Worm (Caenorhabditis elegans) whole organism, young adult: Measurements from ENCODE around the gene clec-8.

Source experiments
- F10E7.11 ChIP-seq: sonication (generic microtip); optimal IDR thresholded peaks from 2 replicates; lab custom pipeline; 2017; ENCODE audit warnings: mild to moderate bottlenecking, missing genetic modification characterization, moderate library complexity, missing compliant biosample characterization
- F23B12.7 ChIP-seq: sonication (generic microtip); optimal IDR thresholded peaks from 2 replicates; lab custom pipeline; 2017; ENCODE audit warnings: missing genetic modification characterization, mild to moderate bottlenecking, missing compliant biosample characterization, antibody characterized with exemption, moderate library complexity; ENCODE audit not compliant: insufficient read depth
- athp-1 ChIP-seq: sonication (generic microtip); optimal IDR thresholded peaks from 2 replicates; lab custom pipeline; 2017; ENCODE audit warnings: mild to moderate bottlenecking, missing genetic modification characterization, missing compliant biosample characterization
- die-1 ChIP-seq: sonication (generic microtip); optimal IDR thresholded peaks from 2 replicates; lab custom pipeline; 2016; ENCODE audit warnings: missing genotype, mild to moderate bottlenecking, missing genetic modification characterization, missing compliant biosample characterization
- egrh-3 ChIP-seq: fragments of 200-800 bp; sonication (Bioruptor generic); IDR thresholded peaks from 2 replicates; pipeline ENCODE4 v1.3.6; 2022; ENCODE audit warnings: missing genetic modification reagents, missing genetic modification characterization, missing compliant biosample characterization
- him-1 ChIP-seq: sonication (generic microtip); optimal IDR thresholded peaks from 2 replicates; lab custom pipeline; 2016; ENCODE audit warnings: missing genotype, missing genetic modification reagents, missing genetic modification characterization, missing compliant biosample characterization
- hrde-1 ChIP-seq: sonication (generic microtip); optimal IDR thresholded peaks from 2 replicates; lab custom pipeline; 2016; ENCODE audit warnings: missing genetic modification characterization, mild to moderate bottlenecking, missing compliant biosample characterization, moderate library complexity, missing genotype, missing genetic modification reagents, borderline replicate concordance
- ztf-28 ChIP-seq: fragments of 200-800 bp; sonication (Bioruptor generic); IDR thresholded peaks from 2 replicates; pipeline ENCODE4 v1.3.6; 2022; ENCODE audit warnings: missing genetic modification reagents, missing genetic modification characterization, missing compliant biosample characterization

DNA sequence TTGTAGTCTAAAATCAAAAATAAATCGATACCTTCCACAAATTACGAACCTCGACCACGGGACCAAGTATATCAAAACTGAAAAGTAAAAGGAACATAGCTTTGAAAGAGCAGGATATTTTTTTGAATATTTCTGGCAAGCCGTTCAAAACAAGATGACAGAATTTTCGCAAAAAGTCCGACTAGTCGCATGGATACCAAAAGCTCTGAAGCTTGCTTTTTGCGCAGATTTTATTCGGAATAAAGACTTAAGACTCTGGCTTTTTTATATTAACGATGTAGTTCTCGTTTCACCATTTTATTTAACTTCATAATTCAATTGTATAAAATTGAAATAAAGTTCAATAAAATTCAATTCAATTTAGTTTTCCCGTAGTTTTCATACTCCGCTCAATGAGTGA lies 4.3 kb downstream of the clec-8 start, which contains the start of gene Y38E10A.2:
- TF ChIP-seq him-1 (tag; lab: Kevin White, UChicago) (no peak), F10E7.11 (tag; lab: Kevin White, UChicago) (no peak), die-1 (no peak), hrde-1 (tag; lab: Kevin White, UChicago) (no peak), F23B12.7 (no peak), egrh-3 (no peak), ztf-28 (GFP tag; lab: Robert Waterston, UW) (no peak), athp-1 (no peak)
